Worm (Caenorhabditis elegans): ENCODE measurements around the gene srg-26.

Gene srg-26

DNA sequence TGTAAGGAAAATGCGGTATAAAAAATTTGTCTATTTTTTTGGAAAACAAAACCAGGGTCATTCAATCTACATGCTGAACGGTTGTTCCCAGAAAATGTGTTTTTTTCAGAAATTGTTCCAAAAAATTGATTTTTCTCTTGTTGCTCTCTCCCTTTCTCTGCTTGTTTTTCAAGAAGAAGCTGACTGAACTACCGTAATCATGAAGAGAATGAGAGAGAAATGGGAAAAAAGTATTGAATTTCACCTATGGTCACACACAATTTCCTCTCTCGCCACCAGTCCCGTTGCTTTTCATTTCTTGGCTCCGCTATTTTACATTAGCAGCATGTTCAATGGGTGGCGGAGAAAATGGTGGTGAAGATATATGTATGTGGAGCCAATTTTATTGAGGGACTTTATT lies 8.3 kb upstream of the srg-26 start:
- TF ChIP-seq ceh-19 (GFP tag; optimal IDR thresholded peaks at IDR 0.05) (peak; percentile 48), ceh-45 (GFP tag; IDR thresholded peaks at IDR 0.05) (no peak)

DNA sequence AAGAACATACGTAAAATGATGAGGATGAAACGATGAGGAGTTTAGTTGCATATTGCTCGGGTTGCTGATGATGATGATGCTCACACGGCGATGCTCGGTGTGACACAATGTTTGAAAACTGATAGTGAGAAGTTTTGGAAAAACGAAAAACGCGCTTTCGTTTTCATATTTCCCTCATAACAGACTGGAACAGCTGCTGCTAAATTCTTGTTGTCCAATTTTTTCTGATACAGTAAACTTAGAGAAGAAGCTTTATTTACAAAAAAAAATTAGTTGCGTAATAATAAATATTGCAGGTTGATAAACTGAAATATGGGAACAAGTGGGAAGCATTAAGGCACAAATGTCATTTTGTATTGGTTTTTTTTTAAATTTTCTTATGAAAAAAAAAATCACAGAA lies 6.5 kb upstream of the srg-26 start, which contains the start of gene ceh-33:
Gene ceh-33 (minus strand): TSS at position 101 of the 400 bp plus-strand sequence.
- TF ChIP-seq mec-3 (tag; optimal IDR thresholded peaks at IDR 0.05; ENCODE audit: borderline replicate concordance) (no peak), ref-2 (tag; optimal IDR thresholded peaks at IDR 0.05) (no peak), elt-4 (tag; optimal IDR thresholded peaks at IDR 0.05) (no peak), hlh-8 (tag; optimal IDR thresholded peaks at IDR 0.05) (no peak), ceh-2 (tag; optimal IDR thresholded peaks at IDR 0.05) (no peak), pros-1 (tag; optimal IDR thresholded peaks at IDR 0.05) (no peak), fax-1 (tag; optimal IDR thresholded peaks at IDR 0.05) (no peak), tbx-2 (tag; optimal IDR thresholded peaks at IDR 0.05) (no peak), ztf-16 (tag; optimal IDR thresholded peaks at IDR 0.05) (no peak), pqm-1 (tag; optimal IDR thresholded peaks at IDR 0.05) (no peak), sox-2 (GFP tag; IDR thresholded peaks at IDR 0.05) (no peak), eyg-1 (tag; optimal IDR thresholded peaks at IDR 0.05) (no peak), unc-55 (GFP tag; optimal IDR thresholded peaks at IDR 0.05) (no peak), ceh-6 (GFP tag; optimal IDR thresholded peaks at IDR 0.05) (no peak), ceh-18 (tag; optimal IDR thresholded peaks at IDR 0.05) (no peak), unc-42 (tag; optimal IDR thresholded peaks at IDR 0.05) (no peak), ceh-48 (tag; optimal IDR thresholded peaks at IDR 0.05) (no peak), pha-4 (tag; optimal IDR thresholded peaks at IDR 0.05) (no peak)

DNA sequence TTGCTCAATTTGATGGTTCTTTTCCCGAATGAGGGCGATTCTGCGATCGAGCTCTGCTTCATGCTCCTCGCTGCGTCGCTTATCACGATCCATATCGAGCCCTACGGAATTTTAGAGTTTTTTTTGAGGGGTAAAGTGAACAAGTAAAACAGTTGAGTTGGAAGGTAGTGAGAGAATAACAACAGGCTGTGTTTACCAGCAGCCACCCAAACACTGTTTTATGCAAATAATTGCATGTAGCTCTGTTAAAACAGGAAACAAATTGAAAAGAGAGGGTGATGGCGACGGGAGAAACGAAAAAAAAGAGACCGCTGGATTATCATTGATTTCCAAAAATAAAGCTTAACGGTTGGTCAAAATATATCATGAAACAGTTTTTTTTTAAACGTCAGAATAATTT lies 2.8 kb upstream of the srg-26 start, which contains the start of gene C10G8.8:
Gene C10G8.8 (minus strand): TSS at position 101 of the 400 bp plus-strand sequence.
- TF ChIP-seq ceh-14 (tag; optimal IDR thresholded peaks at IDR 0.05) (no peak), pax-1 (tag; optimal IDR thresholded peaks at IDR 0.05) (no peak), eyg-1 (tag; optimal IDR thresholded peaks at IDR 0.05) (no peak), rnt-1 (tag; optimal IDR thresholded peaks at IDR 0.05) (no peak), ceh-48 (tag; optimal IDR thresholded peaks at IDR 0.05) (no peak), K02D7.2 (tag; optimal IDR thresholded peaks at IDR 0.05) (no peak), tbx-7 (tag; optimal IDR thresholded peaks at IDR 0.05) (no peak), unc-42 (tag; optimal IDR thresholded peaks at IDR 0.05) (no peak), pha-4 (tag; optimal IDR thresholded peaks at IDR 0.05) (no peak), hlh-8 (tag; optimal IDR thresholded peaks at IDR 0.05) (no peak), fkh-6 (tag; optimal IDR thresholded peaks at IDR 0.05) (no peak), ref-2 (tag; optimal IDR thresholded peaks at IDR 0.05) (no peak), elt-4 (tag; optimal IDR thresholded peaks at IDR 0.05) (no peak), T23F11.4 (GFP tag; optimal IDR thresholded peaks at IDR 0.05) (no peak), pag-3 (tag; optimal IDR thresholded peaks at IDR 0.05; ENCODE audit: borderline replicate concordance) (no peak), ceh-18 (tag; optimal IDR thresholded peaks at IDR 0.05) (no peak)

DNA sequence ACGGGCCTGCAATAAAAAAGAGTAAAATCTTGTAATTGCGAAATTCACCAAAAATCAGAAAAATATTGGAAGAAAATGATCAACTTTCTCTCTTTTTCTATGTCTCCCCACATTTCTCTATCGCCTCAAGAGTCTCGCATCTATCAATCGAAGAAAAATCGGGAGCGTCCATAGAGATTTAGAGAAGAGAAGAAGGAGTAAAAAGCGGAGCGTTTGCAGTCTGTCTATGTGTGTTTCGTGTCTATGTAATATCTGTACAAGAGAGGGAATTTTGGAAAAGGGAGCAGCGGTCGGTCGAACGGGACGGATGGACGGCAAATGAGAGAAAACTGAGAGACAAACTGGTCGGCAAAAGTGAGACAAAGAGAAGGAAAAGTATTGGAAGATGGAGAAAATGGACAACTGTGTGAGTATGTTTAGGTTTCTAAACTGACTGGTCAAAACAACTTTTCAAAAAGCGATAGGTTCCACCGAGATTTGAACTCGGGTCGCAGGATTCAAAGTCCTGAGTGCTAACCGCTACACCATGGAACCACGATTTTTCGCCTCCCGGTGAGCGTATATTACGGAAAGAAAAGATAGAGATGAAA lies 1.3 kb upstream of the srg-26 start:
- TF ChIP-seq unc-86 (tag; optimal IDR thresholded peaks at IDR 0.05) (no peak), ahr-1 (tag; optimal IDR thresholded peaks at IDR 0.05) (no peak), ceh-31 (tag; optimal IDR thresholded peaks at IDR 0.05) (peak; percentile 1), dve-1 (tag; optimal IDR thresholded peaks at IDR 0.05) (peak; percentile 5), sox-4 (tag; optimal IDR thresholded peaks at IDR 0.05) (peak; percentile 24), ceh-18 (tag; optimal IDR thresholded peaks at IDR 0.05) (peak; percentile 22), tbx-2 (tag; optimal IDR thresholded peaks at IDR 0.05) (no peak), npax-4 (tag; optimal IDR thresholded peaks at IDR 0.05) (no peak), ama-1 (optimal IDR thresholded peaks at IDR 0.05) (no peak), rnt-1 (tag; optimal IDR thresholded peaks at IDR 0.05) (peak; percentile 20), ceh-19 (GFP tag; optimal IDR thresholded peaks at IDR 0.05) (peak; percentile 7)

DNA sequence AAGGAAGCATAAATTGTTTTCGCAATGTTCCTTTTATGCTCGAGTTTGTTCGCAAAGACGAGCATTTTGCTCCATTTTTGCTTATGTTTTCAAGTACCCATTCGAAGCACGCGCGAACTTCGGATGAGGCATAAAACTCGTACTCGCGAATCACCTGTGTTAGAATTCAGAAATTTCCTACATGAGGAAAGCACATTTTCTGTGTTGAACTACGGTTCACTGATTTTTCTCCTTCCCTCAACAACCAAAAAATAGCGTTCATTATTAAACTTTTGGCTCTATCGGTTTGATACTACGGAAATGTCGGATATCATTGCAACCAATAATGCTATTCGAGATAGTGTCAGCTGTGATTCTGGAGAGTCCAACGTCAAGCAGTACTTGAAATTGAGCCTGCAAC lies 3.5 kb downstream of the srg-26 start, which contains the start of gene srg-28:
Gene srg-28 (plus strand): TSS at position 301 of the 400 bp plus-strand sequence.
- no peak for TF ChIP-seq pag-3 (tag; optimal IDR thresholded peaks at IDR 0.05; ENCODE audit: borderline replicate concordance)
- TF ChIP-seq ama-1 (optimal IDR thresholded peaks at IDR 0.05), result no peak
